Fruit fly (Drosophila melanogaster) whole organism, embryonic: ENCODE measurements around the gene CG1142.

Experiments
- BEAF-32 ChIP-seq: fragments of 200-800 bp; sonication (Bioruptor generic); optimal IDR thresholded peaks from 3 replicates; lab custom pipeline; 2017; ENCODE audit warnings: missing biosample characterization, missing genetic modification characterization, mild to moderate bottlenecking, moderate library complexity, missing genetic modification reagents
- CG10209 ChIP-seq: fragments of 200-800 bp; sonication (Bioruptor generic); optimal IDR thresholded peaks from 3 replicates; lab custom pipeline; 2017; ENCODE audit warnings: missing biosample characterization, mild to moderate bottlenecking, missing genetic modification characterization, missing genetic modification reagents
- CG10366 ChIP-seq: fragments of 200-800 bp; sonication (Bioruptor generic); IDR thresholded peaks from 2 replicates; pipeline ENCODE4 v1.3.6; 2022; ENCODE audit warnings: missing biosample characterization, missing genetic modification characterization
- CG11695 ChIP-seq: fragments of 200-800 bp; sonication (Bioruptor generic); IDR thresholded peaks from 3 replicates; pipeline ENCODE4 v1.3.6; 2022; ENCODE audit warnings: missing biosample characterization, missing genetic modification characterization
- CG11723 ChIP-seq: fragments of 200-800 bp; sonication (Bioruptor generic); optimal IDR thresholded peaks from 2 replicates; lab custom pipeline; 2017; ENCODE audit warnings: missing biosample characterization, mild to moderate bottlenecking, missing genetic modification characterization
- CG12391 ChIP-seq: fragments of 200-800 bp; sonication (Bioruptor generic); optimal IDR thresholded peaks from 3 replicates; lab custom pipeline; 2018; ENCODE audit warnings: missing biosample characterization, mild to moderate bottlenecking, missing genetic modification characterization, moderate library complexity
- CG12769 ChIP-seq: fragments of 200-800 bp; sonication (Bioruptor generic); optimal IDR thresholded peaks from 2 replicates; lab custom pipeline; 2019; ENCODE audit warnings: missing biosample characterization, mild to moderate bottlenecking, missing genetic modification characterization, moderate library complexity
- CG13624 ChIP-seq: fragments of 200-800 bp; sonication (Bioruptor generic); optimal IDR thresholded peaks from 2 replicates; lab custom pipeline; 2016; ENCODE audit warnings: missing biosample characterization, missing genetic modification characterization
- CG17612 ChIP-seq: fragments of 200-800 bp; sonication (Bioruptor generic); IDR thresholded peaks from 2 replicates; pipeline ENCODE4 v1.3.6; 2022; ENCODE audit warnings: missing biosample characterization, missing genetic modification characterization
- CG17912 ChIP-seq: fragments of 200-800 bp; sonication (Bioruptor generic); optimal IDR thresholded peaks from 2 replicates; lab custom pipeline; 2018; ENCODE audit warnings: missing biosample characterization, mild to moderate bottlenecking, missing genetic modification characterization
- CG30020 ChIP-seq: fragments of 200-800 bp; optimal IDR thresholded peaks from 2 replicates; lab custom pipeline; 2019; ENCODE audit warnings: missing biosample characterization, mild to moderate bottlenecking, missing genetic modification characterization, moderate library complexity
- CG32532 ChIP-seq: fragments of 200-800 bp; sonication (Bioruptor generic); IDR thresholded peaks from 2 replicates; pipeline ENCODE4 v1.3.6; 2022; ENCODE audit warnings: missing biosample characterization, missing genetic modification characterization
- CG4404 ChIP-seq: fragments of 200-800 bp; sonication (Bioruptor generic); IDR thresholded peaks from 2 replicates; pipeline ENCODE4 v1.3.6; 2022; ENCODE audit warnings: missing biosample characterization, missing genetic modification characterization
- CG4617 ChIP-seq: fragments of 200-800 bp; sonication (Bioruptor generic); optimal IDR thresholded peaks from 3 replicates; lab custom pipeline; 2016; ENCODE audit warnings: missing biosample characterization, missing genetic modification characterization, borderline replicate concordance
- CG6254 ChIP-seq: fragments of 200-800 bp; sonication (Bioruptor generic); optimal IDR thresholded peaks from 3 replicates; lab custom pipeline; 2017; ENCODE audit warnings: mild to moderate bottlenecking, missing biosample characterization, missing genetic modification reagents, missing genetic modification characterization
- CG7372 ChIP-seq: fragments of 200-800 bp; sonication (Bioruptor generic); IDR thresholded peaks from 2 replicates; pipeline ENCODE4 v1.3.6; 2022; ENCODE audit warnings: missing biosample characterization, missing genetic modification characterization
- CG7963 ChIP-seq: fragments of 200-800 bp; sonication (Bioruptor generic); IDR thresholded peaks from 3 replicates; pipeline ENCODE4 v1.3.6; 2022; ENCODE audit warnings: missing biosample characterization, missing genetic modification characterization; ENCODE audit not compliant: partially characterized antibody
- CG8478 ChIP-seq: fragments of >200 bp; optimal IDR thresholded peaks from 2 replicates; lab custom pipeline; 2018
- CG9817 ChIP-seq: fragments of 200-800 bp; sonication (Bioruptor generic); optimal IDR thresholded peaks from 2 replicates; lab custom pipeline; 2018; ENCODE audit warnings: missing biosample characterization, mild to moderate bottlenecking, missing genetic modification characterization, moderate library complexity
- Fer3 ChIP-seq: fragments of 200-800 bp; sonication (Bioruptor generic); optimal IDR thresholded peaks from 2 replicates; lab custom pipeline; 2018; ENCODE audit warnings: missing biosample characterization, mild to moderate bottlenecking, missing genetic modification characterization, moderate library complexity
- H2.0 ChIP-seq: fragments of 200-800 bp; sonication (Bioruptor generic); IDR thresholded peaks from 2 replicates; pipeline ENCODE4 v1.3.6; 2022; ENCODE audit warnings: missing biosample characterization, missing genetic modification characterization
- Hand ChIP-seq: fragments of 200-800 bp; sonication (Bioruptor generic); optimal IDR thresholded peaks from 2 replicates; lab custom pipeline; 2017; ENCODE audit warnings: mild to moderate bottlenecking, missing biosample characterization, missing genetic modification reagents, missing genetic modification characterization
- Hmr ChIP-seq: fragments of 200-800 bp; sonication (Bioruptor generic); optimal IDR thresholded peaks from 3 replicates; lab custom pipeline; 2017; ENCODE audit warnings: mild to moderate bottlenecking, missing biosample characterization, missing genetic modification reagents, missing genetic modification characterization
- Lim3 ChIP-seq: fragments of 200-800 bp; sonication (Bioruptor generic); IDR thresholded peaks from 2 replicates; pipeline ENCODE4 v1.3.6; 2022; ENCODE audit warnings: missing biosample characterization, missing genetic modification characterization
- MTF-1 ChIP-seq: fragments of 200-800 bp; sonication (Bioruptor generic); optimal IDR thresholded peaks from 2 replicates; lab custom pipeline; 2018; ENCODE audit warnings: missing biosample characterization, mild to moderate bottlenecking, missing genetic modification characterization, borderline replicate concordance
- Med ChIP-seq: fragments of 200-800 bp; sonication (Bioruptor generic); peaks from one replicate; lab custom pipeline; 2016; ENCODE audit warnings: missing biosample characterization, missing genetic modification characterization, mild to moderate bottlenecking, inconsistent platforms, moderate library complexity
- PHDP ChIP-seq: fragments of 200-800 bp; sonication (Bioruptor generic); optimal IDR thresholded peaks from 3 replicates; lab custom pipeline; 2018; ENCODE audit warnings: missing biosample characterization, mild to moderate bottlenecking, missing genetic modification characterization, moderate library complexity
- Ssrp ChIP-seq: fragments of 200-800 bp; sonication (Bioruptor generic); optimal IDR thresholded peaks from 2 replicates; lab custom pipeline; 2018; ENCODE audit warnings: missing biosample characterization, mild to moderate bottlenecking, missing genetic modification characterization, moderate library complexity
- Taf1 ChIP-seq: fragments of 200-800 bp; sonication (Bioruptor generic); IDR thresholded peaks from 2 replicates; pipeline ENCODE4 v1.3.6; 2022; ENCODE audit warnings: missing biosample characterization, missing genetic modification characterization
- aop ChIP-seq: fragments of 200-800 bp; sonication (Bioruptor generic); IDR thresholded peaks from 2 replicates; pipeline ENCODE4 v1.3.6; 2022; ENCODE audit warnings: missing biosample characterization, missing genetic modification characterization
- ap ChIP-seq: fragments of 200-800 bp; sonication (Bioruptor generic); IDR thresholded peaks from 2 replicates; pipeline ENCODE4 v1.3.6; 2022; ENCODE audit warnings: missing biosample characterization, missing genetic modification characterization
- az2 ChIP-seq: fragments of 200-800 bp; sonication (Bioruptor generic); optimal IDR thresholded peaks from 3 replicates; lab custom pipeline; 2016; ENCODE audit warnings: missing biosample characterization, missing genetic modification characterization
- chinmo ChIP-seq: fragments of 200-800 bp; sonication (Bioruptor generic); IDR thresholded peaks from 4 replicates; pipeline ENCODE4 v1.3.6; 2022; ENCODE audit warnings: missing biosample characterization, missing genetic modification characterization; ENCODE audit not compliant: partially characterized antibody
- fd3F ChIP-seq: fragments of 200-800 bp; sonication (Bioruptor generic); optimal IDR thresholded peaks from 2 replicates; lab custom pipeline; 2018; ENCODE audit warnings: missing biosample characterization, mild to moderate bottlenecking, missing genetic modification characterization, moderate library complexity
- gem ChIP-seq: fragments of 200-800 bp; sonication (Bioruptor generic); optimal IDR thresholded peaks from 2 replicates; lab custom pipeline; 2019; ENCODE audit warnings: missing biosample characterization, mild to moderate bottlenecking, missing genetic modification characterization, moderate library complexity
- gt ChIP-seq: fragments of 200-800 bp; sonication (Bioruptor generic); IDR thresholded peaks from 2 replicates; pipeline ENCODE4 v1.3.6; 2022; ENCODE audit warnings: missing biosample characterization, missing genetic modification characterization
- kay ChIP-seq: fragments of 200-800 bp; sonication (Bioruptor generic); optimal IDR thresholded peaks from 2 replicates; lab custom pipeline; 2016; ENCODE audit warnings: missing biosample characterization, missing genetic modification characterization
- lab ChIP-seq: fragments of 200-800 bp; sonication (Bioruptor generic); optimal IDR thresholded peaks from 3 replicates; lab custom pipeline; 2017; ENCODE audit warnings: missing biosample characterization, missing genetic modification characterization, mild to moderate bottlenecking, moderate library complexity, missing genetic modification reagents
- pita ChIP-seq: fragments of 200-800 bp; sonication (Bioruptor generic); optimal IDR thresholded peaks from 2 replicates; lab custom pipeline; 2017; ENCODE audit warnings: missing biosample characterization, mild to moderate bottlenecking, missing genetic modification characterization
- pzg ChIP-seq: fragments of 200-800 bp; sonication (Bioruptor generic); optimal IDR thresholded peaks from 3 replicates; lab custom pipeline; 2018; ENCODE audit warnings: missing biosample characterization, mild to moderate bottlenecking, missing genetic modification characterization, moderate library complexity
- repo ChIP-seq: fragments of 200-800 bp; sonication (Bioruptor generic); optimal IDR thresholded peaks from 2 replicates; lab custom pipeline; 2016; ENCODE audit warnings: missing biosample characterization, missing genetic modification characterization
- rib ChIP-seq: fragments of 200-800 bp; sonication (Bioruptor generic); IDR thresholded peaks from 2 replicates; pipeline ENCODE4 v1.3.6; 2022; ENCODE audit warnings: missing biosample characterization, missing genetic modification characterization
- sd ChIP-seq: fragments of 200-800 bp; sonication (Bioruptor generic); optimal IDR thresholded peaks from 3 replicates; lab custom pipeline; 2018; ENCODE audit warnings: missing biosample characterization, mild to moderate bottlenecking, missing genetic modification characterization, moderate library complexity
- stwl ChIP-seq: fragments of 200-800 bp; sonication (Bioruptor generic); optimal IDR thresholded peaks from 3 replicates; lab custom pipeline; 2018; ENCODE audit warnings: missing biosample characterization, mild to moderate bottlenecking, missing genetic modification characterization, moderate library complexity
- sug ChIP-seq: fragments of 200-800 bp; optimal IDR thresholded peaks from 2 replicates; lab custom pipeline; 2019; ENCODE audit warnings: missing biosample characterization, mild to moderate bottlenecking, missing genetic modification characterization, moderate library complexity
- tup ChIP-seq: fragments of 200-800 bp; sonication (Bioruptor generic); optimal IDR thresholded peaks from 2 replicates; lab custom pipeline; 2016; ENCODE audit warnings: missing biosample characterization, mild to moderate bottlenecking, missing genetic modification characterization, moderate library complexity
- wor ChIP-seq: fragments of 200-800 bp; sonication (Bioruptor generic); IDR thresholded peaks from 2 replicates; pipeline ENCODE4 v1.3.6; 2022; ENCODE audit warnings: missing biosample characterization, missing genetic modification characterization

CG1142 gene

dm6 chr3R:7503216-7503615 is 29.6 kb upstream of the CG1142 start:
- TF ChIP-seq CG32532 (GFP tag; lab: Robert Waterston, UW) (0 out of 2 replicates have a peak, but pooled peaks have one; percentile 21), rib (GFP tag; lab: Robert Waterston, UW) (peak; percentile 55; the same call in 1 of the 2 replicates), Med (peak; percentile 76), wor (GFP tag; lab: Robert Waterston, UW) (no peak), CG12769 (peak; percentile 45), sug (tag; lab: Kevin White, UChicago) (peak; percentile 15), CG17912 (GFP tag; lab: Kevin White, UChicago) (no peak), chinmo (GFP tag; lab: Robert Waterston, UW) (0 out of 4 replicates have a peak, but pooled peaks have one; percentile 40), az2 (GFP tag; lab: Kevin White, UChicago) (no peak), Lim3 (GFP tag; lab: Robert Waterston, UW) (no peak), CG30020 (tag; lab: Kevin White, UChicago) (no peak), sd (tag; lab: Kevin White, UChicago) (peak; percentile 48), Taf1 (no peak)

- TF ChIP-seq gem (tag; lab: Kevin White, UChicago) = peak; percentile 44
- no peak for TF ChIP-seq CG6254 (GFP tag; lab: Kevin White, UChicago)
- peak; percentile 52 for TF ChIP-seq sd (tag; lab: Kevin White, UChicago)
Measured at dm6 chr3R:7502276-7502675, 28.7 kb upstream of the CG1142 start, which contains the start of gene Mics1. TSS of gene Mics1 (minus strand) at chr3R:7502376.

DNA sequence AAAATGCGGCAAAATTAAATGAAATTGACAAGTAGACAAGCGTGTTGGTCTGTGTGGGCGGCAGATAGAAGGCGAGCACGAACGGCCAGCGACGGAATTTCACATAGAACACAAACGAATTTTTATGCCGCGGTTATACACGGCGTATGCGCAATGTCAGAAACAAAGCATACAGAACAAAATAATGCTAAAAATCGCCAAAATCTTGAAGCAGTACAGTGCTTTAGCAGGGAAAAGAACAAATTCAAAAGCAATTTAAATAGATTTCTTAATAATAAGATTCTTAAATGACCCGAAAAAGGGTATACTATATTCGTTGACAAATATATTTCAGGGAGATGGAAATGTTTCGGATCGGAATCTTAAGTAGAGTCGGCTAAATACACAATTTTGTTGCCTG is 26.9 kb upstream of the CG1142 start:
- TF ChIP-seq PHDP (tag; lab: Kevin White, UChicago) (peak; percentile 52), CG13624 (GFP tag; lab: Kevin White, UChicago) (peak; percentile 33), CG12391 (no peak), tup (no peak), Hand (GFP tag; lab: Kevin White, UChicago) (no peak), Lim3 (GFP tag; lab: Robert Waterston, UW) (no peak), fd3F (GFP tag; lab: Kevin White, UChicago) (peak; percentile 37), CG17612 (GFP tag; lab: Robert Waterston, UW) (0 out of 2 replicates have a peak, but pooled peaks have one; percentile 24), MTF-1 (GFP tag; lab: Kevin White, UChicago) (no peak), CG4617 (GFP tag; lab: Kevin White, UChicago) (no peak), Fer3 (tag; lab: Kevin White, UChicago) (peak; percentile 9), pzg (GFP tag; lab: Kevin White, UChicago) (no peak), stwl (no peak), CG8478 (no peak), aop (GFP tag; lab: Robert Waterston, UW) (no peak), pita (no peak), Ssrp (tag; lab: Kevin White, UChicago) (no peak), CG11723 (GFP tag; lab: Kevin White, UChicago) (no peak), CG11695 (0 out of 3 replicates have a peak, but pooled peaks have one; percentile 46), CG7372 (GFP tag; lab: Robert Waterston, UW) (peak; percentile 75), kay (no peak), lab (GFP tag; lab: Kevin White, UChicago) (peak; percentile 58), BEAF-32 (no peak), CG4404 (no peak), Hmr (GFP tag; lab: Kevin White, UChicago) (peak; percentile 37), CG9817 (tag; lab: Kevin White, UChicago) (peak; percentile 15), gt (GFP tag; lab: Robert Waterston, UW) (no peak), H2.0 (GFP tag; lab: Robert Waterston, UW) (peak; percentile 54), CG10209 (GFP tag; lab: Kevin White, UChicago) (no peak), CG10366 (GFP tag; lab: Robert Waterston, UW) (peak; percentile 51), repo (GFP tag; lab: Kevin White, UChicago) (no peak), CG7963 (GFP tag; lab: Robert Waterston, UW) (no peak), ap (GFP tag; lab: Robert Waterston, UW) (0 out of 2 replicates have a peak, but pooled peaks have one; percentile 25)
